Worm (Caenorhabditis elegans) whole organism, L2 larva: ENCODE data around the gene F47B8.1.
"Not testable (repeated sequence)": the region's sequence is repeated elsewhere in the genome, so short reads cannot be mapped to it uniquely, and the experiment has no call there.

Experiments used
- F13H6.1 ChIP-seq: sonication (generic microtip); optimal IDR thresholded peaks from 2 replicates; lab custom pipeline; 2016; ENCODE audit warnings: missing genetic modification characterization, missing compliant biosample characterization
- blmp-1 ChIP-seq: sonication (generic microtip); optimal IDR thresholded peaks from 2 replicates; lab custom pipeline; 2017; ENCODE audit warnings: missing genetic modification characterization, mild to moderate bottlenecking, missing compliant biosample characterization, antibody characterized with exemption, moderate library complexity; ENCODE audit not compliant: insufficient read depth
- lin-39 ChIP-seq: fragments of 150-350 bp; optimal IDR thresholded peaks from 2 replicates; lab custom pipeline; 2014; ENCODE audit warnings: missing biosample characterization, missing genetic modification reagents, missing genetic modification characterization
- snpc-4 ChIP-seq: fragments of 150-350 bp; optimal IDR thresholded peaks from 2 replicates; lab custom pipeline; 2014; ENCODE audit warnings: missing biosample characterization, missing genetic modification characterization
- unc-55 ChIP-seq: fragments of 150-350 bp; sonication (generic microtip); optimal IDR thresholded peaks from 3 replicates; lab custom pipeline; 2014; ENCODE audit warnings: missing biosample characterization, missing genetic modification reagents, missing genetic modification characterization
- unc-62 ChIP-seq: fragments of 150-350 bp; optimal IDR thresholded peaks from 2 replicates; lab custom pipeline; 2014; ENCODE audit warnings: missing biosample characterization, missing genetic modification reagents, missing genetic modification characterization

DNA sequence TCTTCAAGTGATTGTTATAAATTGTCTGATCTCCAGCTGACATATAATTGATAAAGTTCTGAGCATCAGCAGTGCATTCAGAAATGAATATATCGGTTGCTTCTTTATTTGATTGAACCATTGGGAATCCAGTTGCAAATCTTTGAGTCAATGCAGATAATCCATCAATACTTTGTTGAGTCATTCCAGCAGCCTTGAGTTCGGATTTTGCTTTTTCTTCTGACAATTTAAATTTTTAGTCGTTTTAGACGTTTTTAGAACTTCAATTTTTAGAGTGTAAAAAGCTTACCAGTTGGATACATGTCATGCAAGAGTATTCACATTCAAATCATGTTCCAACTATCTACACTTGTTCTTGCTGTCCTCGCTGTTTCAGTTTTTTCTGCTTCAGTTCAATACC lies 4.5 kb downstream of the F47B8.1 start, which contains the start of gene F14D7.14:
- TF ChIP-seq unc-55 (GFP tag; lab: Kevin White, UChicago); lin-39 (tag; lab: Kevin White, UChicago); unc-62 (GFP tag; lab: Kevin White, UChicago); blmp-1; F13H6.1 (tag; lab: Kevin White, UChicago); snpc-4 (tag; lab: Kevin White, UChicago): not testable (repeated sequence)
